Worm (Caenorhabditis elegans): ENCODE results near the gene Y43D4A.5.

- no peak for TF ChIP-seq ama-1 (optimal IDR thresholded peaks at IDR 0.05)
- no peak for TF ChIP-seq ama-1 (GFP tag; optimal IDR thresholded peaks at IDR 0.05)
- no peak for TF ChIP-seq pbrm-1 (GFP tag; IDR thresholded peaks at IDR 0.05)
- TF ChIP-seq hlh-12 (tag; optimal IDR thresholded peaks at IDR 0.05) = no peak
- no peak for TF ChIP-seq Y95B8A.8 (GFP tag; IDR thresholded peaks at IDR 0.05)
These were observed 36.6 kb downstream of the Y43D4A.5 start for ce11 chrIV:16812116-16812515.

Measured in whole organism, young adult.